Worm (Caenorhabditis elegans): ENCODE data around the gene emc-6.

The emc-6 gene

ce11 chrIV:7726325-7726724, 16.8 kb upstream of the emc-6 start, which contains the start of gene C50F7.5:
Gene C50F7.5 (plus strand): TSS chrIV:7726719.
- TF ChIP-seq elt-2 (tag; optimal IDR thresholded peaks at IDR 0.05) (peak; percentile 56), unc-39 (tag; optimal IDR thresholded peaks at IDR 0.05) (no peak), nhr-11 (tag; optimal IDR thresholded peaks at IDR 0.05) (no peak), fkh-10 (GFP tag; optimal IDR thresholded peaks at IDR 0.05) (no peak), egl-5 (tag; optimal IDR thresholded peaks at IDR 0.05) (no peak), fkh-2 (tag; optimal IDR thresholded peaks at IDR 0.05) (no peak), fos-1 (tag; optimal IDR thresholded peaks at IDR 0.05) (no peak), egl-27 (tag; optimal IDR thresholded peaks at IDR 0.05) (no peak), nfya-1 (tag; optimal IDR thresholded peaks at IDR 0.05; ENCODE audit: insufficient read depth) (no peak), nhr-43 (tag; optimal IDR thresholded peaks at IDR 0.05; ENCODE audit: poor library complexity, severe bottlenecking) (no peak), daf-12 (tag; optimal IDR thresholded peaks at IDR 0.05) (no peak), nhr-77 (tag; optimal IDR thresholded peaks at IDR 0.05) (no peak), pqm-1 (tag; optimal IDR thresholded peaks at IDR 0.05) (peak; percentile 8), ZK546.5 (tag; optimal IDR thresholded peaks at IDR 0.05) (no peak), unc-62 (GFP tag; optimal IDR thresholded peaks at IDR 0.05) (no peak), zag-1 (tag; optimal IDR thresholded peaks at IDR 0.05) (no peak), ztf-11 (tag; optimal IDR thresholded peaks at IDR 0.05) (no peak), tbx-2 (tag; optimal IDR thresholded peaks at IDR 0.05) (no peak)

- TF ChIP-seq eor-1 (tag; optimal IDR thresholded peaks at IDR 0.05) (no peak), unc-39 (tag; optimal IDR thresholded peaks at IDR 0.05) (no peak), lin-39 (tag; optimal IDR thresholded peaks at IDR 0.05) (peak; percentile 73), elt-2 (tag; optimal IDR thresholded peaks at IDR 0.05) (no peak)
These were observed 15.4 kb upstream of the emc-6 start for ce11 chrIV:7724912-7725311.

ce11 chrIV:7723555-7723954, 14.0 kb upstream of the emc-6 start:
- TF ChIP-seq ama-1 (optimal IDR thresholded peaks at IDR 0.05) (no peak), mdl-1 (tag; optimal IDR thresholded peaks at IDR 0.05) (no peak), egl-27 (tag; optimal IDR thresholded peaks at IDR 0.05) (no peak), unc-62 (GFP tag; optimal IDR thresholded peaks at IDR 0.05) (no peak), zag-1 (tag; optimal IDR thresholded peaks at IDR 0.05) (no peak), egl-5 (tag; optimal IDR thresholded peaks at IDR 0.05) (peak; percentile 76), daf-12 (tag; optimal IDR thresholded peaks at IDR 0.05) (no peak)

ce11 chrIV:7722806-7723205, 13.3 kb upstream of the emc-6 start, which contains the start of gene C50F7.6:
Gene C50F7.6 (minus strand): TSS chrIV:7723199.
- TF ChIP-seq egl-5 (tag; optimal IDR thresholded peaks at IDR 0.05): peak; percentile 53
- no peak for TF ChIP-seq nhr-237 (tag; optimal IDR thresholded peaks at IDR 0.05)

ce11 chrIV:7717916-7718315, 8.4 kb upstream of the emc-6 start, which contains the start of gene F33D4.6:
Gene F33D4.6 (minus strand): TSS chrIV:7718016.
- TF ChIP-seq nhr-11 (tag; optimal IDR thresholded peaks at IDR 0.05): no peak
- no peak for TF ChIP-seq ceh-9 (tag; optimal IDR thresholded peaks at IDR 0.05)
- no peak for TF ChIP-seq egl-5 (tag; optimal IDR thresholded peaks at IDR 0.05)
- TF ChIP-seq mdl-1 (tag; optimal IDR thresholded peaks at IDR 0.05): no peak
- TF ChIP-seq fkh-2 (tag; optimal IDR thresholded peaks at IDR 0.05): no peak
- TF ChIP-seq aly-2 (tag; optimal IDR thresholded peaks at IDR 0.05): no peak
- no peak for TF ChIP-seq tbx-2 (tag; optimal IDR thresholded peaks at IDR 0.05)
- TF ChIP-seq pqm-1 (tag; optimal IDR thresholded peaks at IDR 0.05): no peak
- no peak for TF ChIP-seq ceh-82 (tag; optimal IDR thresholded peaks at IDR 0.05)
- no peak for TF ChIP-seq nhr-67 (tag; optimal IDR thresholded peaks at IDR 0.05)
- no peak for TF ChIP-seq daf-12 (tag; optimal IDR thresholded peaks at IDR 0.05)
- no peak for TF ChIP-seq ceh-16 (tag; optimal IDR thresholded peaks at IDR 0.05)
- TF ChIP-seq jun-1 (tag; optimal IDR thresholded peaks at IDR 0.05): no peak
- TF ChIP-seq zag-1 (tag; optimal IDR thresholded peaks at IDR 0.05): no peak

ce11 chrIV:7712252-7712651, 2.7 kb upstream of the emc-6 start:
- TF ChIP-seq fos-1 (tag; optimal IDR thresholded peaks at IDR 0.05) (no peak), ceh-28 (tag; optimal IDR thresholded peaks at IDR 0.05) (no peak), elt-2 (tag; optimal IDR thresholded peaks at IDR 0.05) (peak; percentile 59), mdl-1 (tag; optimal IDR thresholded peaks at IDR 0.05) (no peak), unc-62 (GFP tag; optimal IDR thresholded peaks at IDR 0.05) (no peak), unc-39 (tag; optimal IDR thresholded peaks at IDR 0.05) (no peak), pqm-1 (tag; optimal IDR thresholded peaks at IDR 0.05) (peak; percentile 41), lsy-12 (tag; optimal IDR thresholded peaks at IDR 0.05) (no peak)
